Fruit fly (Drosophila melanogaster): Measurements from ENCODE around the gene rdx.
A peak's percentile ranks its signal among the peaks of the same experiment; 100 is the strongest.

rdx gene

dm6 chr3R:14012478-14013146 lies 19.2 kb downstream of the rdx start (continued):
- TF ChIP-seq CG17328 (GFP tag; IDR thresholded peaks at IDR 0.05) (peak; percentile 96), gem (tag; optimal IDR thresholded peaks at IDR 0.05) (peak; percentile 89), CG2678 (tag; optimal IDR thresholded peaks at IDR 0.05) (peak; percentile 95), CG12744 (GFP tag; optimal IDR thresholded peaks at IDR 0.05) (peak; percentile 41), gcm2 (GFP tag; optimal IDR thresholded peaks at IDR 0.05) (peak; percentile 78), B-H1 (GFP tag; IDR thresholded peaks at IDR 0.05) (peak; percentile 93), Trl (optimal IDR thresholded peaks at IDR 0.05) (no peak), Trl (GFP tag; optimal IDR thresholded peaks at IDR 0.05) (peak; percentile 91), pros (GFP tag; optimal IDR thresholded peaks at IDR 0.05) (peak; percentile 53), mld (GFP tag; IDR thresholded peaks at IDR 0.05; ENCODE audit: partially characterized antibody) (no peak), Mrtf (GFP tag; IDR thresholded peaks at IDR 0.05) (peak; percentile 91), gro (GFP tag; optimal IDR thresholded peaks at IDR 0.05) (peak; percentile 90), CG4404 (GFP tag; IDR thresholded peaks at IDR 0.05) (peak; percentile 94), Stat92E (GFP tag; optimal IDR thresholded peaks at IDR 0.05) (peak in 1 of 3 experiments; percentile 21), z (GFP tag; IDR thresholded peaks at IDR 0.05) (peak; percentile 78), CG18619 (GFP tag; optimal IDR thresholded peaks at IDR 0.05) (peak; percentile 75), mirr (GFP tag; optimal IDR thresholded peaks at IDR 0.05) (peak; percentile 37), CTCF (GFP tag; optimal IDR thresholded peaks at IDR 0.05) (peak; percentile 60), Bgb (GFP tag; IDR thresholded peaks at IDR 0.05; ENCODE audit: partially characterized antibody) (peak; percentile 52), CG10209 (GFP tag; optimal IDR thresholded peaks at IDR 0.05) (peak; percentile 78), CG6175 (GFP tag; IDR thresholded peaks at IDR 0.05) (peak; percentile 90), tll (GFP tag; optimal IDR thresholded peaks at IDR 0.05) (peak in 1 of 2 experiments; percentile 30), CG10274 (GFP tag; optimal IDR thresholded peaks at IDR 0.05) (peak; percentile 79), CG13894 (tag; optimal IDR thresholded peaks at IDR 0.05) (peak; percentile 22), CG34422 (GFP tag; IDR thresholded peaks at IDR 0.05) (peak; percentile 98), CG32532 (GFP tag; IDR thresholded peaks at IDR 0.05) (peak; percentile 96), dan (GFP tag; IDR thresholded peaks at IDR 0.05) (peak; percentile 92), CG1233 (GFP tag; optimal IDR thresholded peaks at IDR 0.05) (peak; percentile 91), HHEX (GFP tag; optimal IDR thresholded peaks at IDR 0.05) (peak; percentile 93), TFAM (GFP tag; optimal IDR thresholded peaks at IDR 0.05) (peak; percentile 85), E2f2 (GFP tag; IDR thresholded peaks at IDR 0.05) (peak; percentile 77), CG8281 (tag; optimal IDR thresholded peaks at IDR 0.05) (peak; percentile 71), CG8359 (GFP tag; optimal IDR thresholded peaks at IDR 0.05; ENCODE audit: borderline replicate concordance) (peak; percentile 88), CG17912 (GFP tag; optimal IDR thresholded peaks at IDR 0.05) (peak; percentile 73), ewg (GFP tag; optimal IDR thresholded peaks at IDR 0.05) (peak; percentile 63), sob (GFP tag; IDR thresholded peaks at IDR 0.05) (peak; percentile 95), CG10321 (GFP tag; IDR thresholded peaks at IDR 0.05) (peak; percentile 67; the same call in 1 of the 2 replicates), lov (optimal IDR thresholded peaks at IDR 0.05) (no peak), lov (GFP tag; IDR thresholded peaks at IDR 0.05) (peak; percentile 95), Gug (GFP tag; IDR thresholded peaks at IDR 0.05) (peak; percentile 94), CG1603 (tag; optimal IDR thresholded peaks at IDR 0.05) (peak; percentile 93), hbn (GFP tag; IDR thresholded peaks at IDR 0.05; ENCODE audit: partially characterized antibody) (no peak), toy (GFP tag; IDR thresholded peaks at IDR 0.05) (peak; percentile 91), Hmr (GFP tag; optimal IDR thresholded peaks at IDR 0.05) (peak; percentile 72), repo (GFP tag; optimal IDR thresholded peaks at IDR 0.05) (peak; percentile 91), CG42726 (GFP tag; IDR thresholded peaks at IDR 0.05; ENCODE audit: partially characterized antibody) (no peak), crp (GFP tag; optimal IDR thresholded peaks at IDR 0.05) (peak in 1 of 2 experiments; percentile 22), Ravus (GFP tag; IDR thresholded peaks at IDR 0.05) (peak; percentile 74), CG1792 (GFP tag; optimal IDR thresholded peaks at IDR 0.05) (peak; percentile 93), insv (GFP tag; optimal IDR thresholded peaks at IDR 0.05) (no peak)

Measured in whole organism, embryonic.